Worm (Caenorhabditis elegans) whole organism, mixed stage, embryonic: ENCODE measurements around the gene fbxb-61.
"Not testable (repeated sequence)": the region's sequence is repeated elsewhere in the genome, so short reads cannot be mapped to it uniquely, and the experiment has no call there.

Experiments used
- M03D4.4 ChIP-seq: sonication (generic microtip); optimal IDR thresholded peaks from 2 replicates; lab custom pipeline; 2017; ENCODE audit warnings: mild to moderate bottlenecking, missing genetic modification characterization, missing compliant biosample characterization
- bed-3 ChIP-seq: fragments of 200-800 bp; sonication (Bioruptor generic); optimal IDR thresholded peaks from 3 replicates; lab custom pipeline; 2018; ENCODE audit warnings: mild to moderate bottlenecking, missing genetic modification characterization, moderate library complexity, missing compliant biosample characterization
- ceh-39 ChIP-seq: fragments of 150-350 bp; optimal IDR thresholded peaks from 2 replicates; lab custom pipeline; 2014; ENCODE audit warnings: missing biosample characterization, missing genetic modification characterization
- ceh-43 ChIP-seq: fragments of 200-800 bp; sonication (Bioruptor generic); optimal IDR thresholded peaks from 2 replicates; lab custom pipeline; 2018; ENCODE audit warnings: mild to moderate bottlenecking, missing genetic modification characterization, moderate library complexity, missing compliant biosample characterization
- ceh-83 ChIP-seq: fragments of 200-800 bp; sonication (Bioruptor generic); optimal IDR thresholded peaks from 2 replicates; lab custom pipeline; 2018; ENCODE audit warnings: mild to moderate bottlenecking, missing genetic modification characterization, missing compliant biosample characterization
- ces-1 ChIP-seq: fragments of 150-350 bp; optimal IDR thresholded peaks from 2 replicates; lab custom pipeline; 2014; ENCODE audit warnings: missing biosample characterization, missing genetic modification reagents, missing genetic modification characterization
- cnd-1 ChIP-seq: fragments of 200-800 bp; sonication (Bioruptor generic); optimal IDR thresholded peaks from 2 replicates; lab custom pipeline; 2018; ENCODE audit warnings: mild to moderate bottlenecking, missing genetic modification characterization, missing compliant biosample characterization
- drap-1 ChIP-seq: fragments of 200-800 bp; sonication (Bioruptor generic); optimal IDR thresholded peaks from 3 replicates; lab custom pipeline; 2018; ENCODE audit warnings: mild to moderate bottlenecking, missing genetic modification characterization, missing compliant biosample characterization
- flh-1 ChIP-seq: fragments of 200-800 bp; sonication (Bioruptor generic); optimal IDR thresholded peaks from 2 replicates; lab custom pipeline; 2018; ENCODE audit warnings: mild to moderate bottlenecking, missing genetic modification characterization, moderate library complexity, missing compliant biosample characterization
- ham-2 ChIP-seq: fragments of 200-800 bp; sonication (Bioruptor generic); optimal IDR thresholded peaks from 2 replicates; lab custom pipeline; 2018; ENCODE audit warnings: mild to moderate bottlenecking, missing genetic modification characterization, missing compliant biosample characterization
- hlh-1 ChIP-seq: fragments of 150-350 bp; optimal IDR thresholded peaks from 2 replicates; lab custom pipeline; 2014; ENCODE audit warnings: missing biosample characterization, missing genetic modification reagents, missing genetic modification characterization
- lin-13 ChIP-seq: fragments of 150-350 bp; optimal IDR thresholded peaks from 2 replicates; lab custom pipeline; 2014; ENCODE audit warnings: missing biosample characterization, missing genetic modification characterization
- lin-32 ChIP-seq: fragments of 200-800 bp; sonication (Bioruptor generic); optimal IDR thresholded peaks from 2 replicates; lab custom pipeline; 2018; ENCODE audit warnings: mild to moderate bottlenecking, missing genetic modification characterization, missing compliant biosample characterization
- mab-5 ChIP-seq: fragments of 150-350 bp; optimal IDR thresholded peaks from 2 replicates; lab custom pipeline; 2014; ENCODE audit warnings: missing biosample characterization, missing genetic modification characterization
- mep-1 ChIP-seq: fragments of 150-350 bp; optimal IDR thresholded peaks from 2 replicates; lab custom pipeline; 2017; ENCODE audit warnings: missing biosample characterization, missing genetic modification reagents, missing genetic modification characterization, inconsistent platforms
- mls-2 ChIP-seq: sonication (generic microtip); optimal IDR thresholded peaks from 2 replicates; lab custom pipeline; 2016; ENCODE audit warnings: mild to moderate bottlenecking, missing genetic modification characterization, moderate library complexity, missing compliant biosample characterization
- nhr-12 ChIP-seq: fragments of 150-350 bp; optimal IDR thresholded peaks from 2 replicates; lab custom pipeline; 2014; ENCODE audit warnings: missing biosample characterization, missing genetic modification characterization
- nhr-2 ChIP-seq: fragments of 150-350 bp; optimal IDR thresholded peaks from 2 replicates; lab custom pipeline; 2014; ENCODE audit warnings: missing biosample characterization, missing genetic modification characterization
- nhr-237 ChIP-seq: fragments of 150-350 bp; optimal IDR thresholded peaks from 2 replicates; lab custom pipeline; 2014; ENCODE audit warnings: missing biosample characterization, missing genetic modification characterization
- nhr-28 ChIP-seq: fragments of 150-350 bp; optimal IDR thresholded peaks from 2 replicates; lab custom pipeline; 2014; ENCODE audit warnings: missing biosample characterization, missing genetic modification characterization
- nhr-76 ChIP-seq: sonication (generic microtip); optimal IDR thresholded peaks from 2 replicates; lab custom pipeline; 2017; ENCODE audit warnings: missing biosample characterization, missing genetic modification characterization
- pha-4 ChIP-seq: fragments of 150-350 bp; optimal IDR thresholded peaks from 2 replicates; lab custom pipeline; 2018; ENCODE audit warnings: missing biosample characterization, missing genetic modification reagents, missing genetic modification characterization
- sem-2 ChIP-seq: fragments of 200-800 bp; sonication (Bioruptor generic); optimal IDR thresholded peaks from 2 replicates; lab custom pipeline; 2018; ENCODE audit warnings: mild to moderate bottlenecking, missing genetic modification characterization, missing compliant biosample characterization
- snpc-4 ChIP-seq: fragments of 150-350 bp; optimal IDR thresholded peaks from 2 replicates; lab custom pipeline; 2014; ENCODE audit warnings: missing biosample characterization, missing genetic modification characterization
- sptf-1 ChIP-seq: sonication (generic microtip); optimal IDR thresholded peaks from 2 replicates; lab custom pipeline; 2017; ENCODE audit warnings: mild to moderate bottlenecking, missing genetic modification characterization, moderate library complexity, missing compliant biosample characterization
- unc-120 ChIP-seq: sonication (generic microtip); optimal IDR thresholded peaks from 2 replicates; lab custom pipeline; 2017; ENCODE audit warnings: missing genetic modification characterization, missing compliant biosample characterization; ENCODE audit not compliant: poor library complexity, severe bottlenecking
- unc-39 ChIP-seq: fragments of 150-350 bp; optimal IDR thresholded peaks from 2 replicates; lab custom pipeline; 2014; ENCODE audit warnings: missing biosample characterization, missing genetic modification characterization
- unc-62 ChIP-seq: fragments of 150-350 bp; optimal IDR thresholded peaks from 2 replicates; lab custom pipeline; 2014; ENCODE audit warnings: missing biosample characterization, missing genetic modification reagents, missing genetic modification characterization
- zip-8 ChIP-seq: fragments of 150-350 bp; optimal IDR thresholded peaks from 2 replicates; lab custom pipeline; 2014; ENCODE audit warnings: missing biosample characterization, missing genetic modification characterization
- ztf-11 ChIP-seq: fragments of 150-350 bp; optimal IDR thresholded peaks from 2 replicates; lab custom pipeline; 2014; ENCODE audit warnings: missing biosample characterization, missing genetic modification characterization

fbxb-61 gene

DNA sequence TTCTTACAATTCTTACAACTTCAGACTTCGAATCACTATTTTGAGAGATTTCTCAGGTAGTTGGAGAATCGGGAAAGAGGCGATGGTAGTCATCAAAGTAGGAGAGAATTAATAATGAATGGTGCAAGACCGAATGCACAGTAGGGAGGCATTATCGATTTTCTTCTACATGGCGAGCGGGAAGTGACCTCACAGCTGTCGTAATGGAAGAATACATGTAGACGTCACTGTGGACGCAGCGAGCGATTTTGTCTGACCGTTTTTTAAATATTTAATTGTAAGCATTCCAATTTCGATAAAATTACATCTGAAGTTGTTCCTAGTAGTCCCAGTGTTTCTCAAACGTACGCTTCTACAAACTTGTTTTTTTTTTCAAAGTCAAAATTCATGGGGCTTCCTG lies 5.7 kb downstream of the fbxb-61 start, which contains the start of gene F55C9.11:
TSS of gene F55C9.11 (minus strand) at position 101 of the 400 bp plus-strand sequence.
- TF ChIP-seq ceh-83 (GFP tag; lab: Kevin White, UChicago) (no peak), pha-4 (tag; lab: Kevin White, UChicago) (no peak), nhr-12 (tag; lab: Kevin White, UChicago) (no peak), ham-2 (GFP tag; lab: Kevin White, UChicago) (no peak), hlh-1 (tag; lab: Kevin White, UChicago) (no peak)

DNA sequence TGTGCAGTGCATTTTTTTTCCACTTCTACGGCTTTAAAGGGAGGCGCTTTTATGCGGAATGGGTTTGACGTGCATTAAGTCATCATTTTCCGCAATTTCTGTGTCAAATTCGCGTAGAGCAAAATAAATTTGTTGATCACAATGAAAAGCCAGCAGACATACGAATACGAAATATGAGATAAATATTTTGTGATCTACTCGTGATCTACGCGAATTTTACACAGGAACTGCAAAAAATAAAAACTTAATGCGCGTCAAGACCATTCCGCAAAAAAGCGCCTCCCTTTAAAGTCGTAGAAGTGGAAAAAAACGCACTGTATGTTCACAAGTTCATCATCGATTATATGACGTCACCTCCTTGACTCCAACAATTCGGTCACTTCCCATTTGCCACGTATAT lies 7.5 kb downstream of the fbxb-61 start, which contains the start of gene C43D7.8:
TSS of gene C43D7.8 (minus strand) at position 101 of the 400 bp plus-strand sequence.
- no peak for TF ChIP-seq ceh-39 (tag; lab: Kevin White, UChicago)

DNA sequence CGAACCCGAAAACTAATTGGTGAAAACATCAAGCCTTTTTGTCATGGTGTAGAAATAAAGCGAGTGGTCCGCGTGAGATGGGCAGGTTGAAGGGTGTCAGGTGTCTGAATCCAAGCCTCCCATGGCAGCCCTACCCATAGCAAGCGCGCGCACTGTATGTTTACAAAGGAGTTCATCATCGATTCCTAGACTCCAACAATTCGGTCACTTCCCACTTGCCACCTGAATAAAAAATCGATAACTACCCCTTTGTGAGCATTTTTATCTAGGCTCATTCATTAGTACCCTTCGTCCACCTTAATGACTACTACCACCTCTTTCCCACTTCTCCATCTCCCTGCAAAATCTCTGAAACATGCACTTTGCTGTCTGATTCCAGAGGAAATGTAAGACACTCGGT lies 9.1 kb downstream of the fbxb-61 start, which contains the start of gene fbxb-64:
TSS of gene fbxb-64 (plus strand) at position 301 of the 400 bp plus-strand sequence.
- TF ChIP-seq ceh-43 (GFP tag; lab: Kevin White, UChicago) = no peak
- no peak for TF ChIP-seq sem-2 (GFP tag; lab: Kevin White, UChicago)
- no peak for TF ChIP-seq bed-3 (GFP tag; lab: Kevin White, UChicago)
- no peak for TF ChIP-seq nhr-237 (tag; lab: Kevin White, UChicago)
- TF ChIP-seq nhr-76 (tag; lab: Kevin White, UChicago) = no peak
- TF ChIP-seq flh-1 = no peak
- TF ChIP-seq pha-4 (tag; lab: Kevin White, UChicago) = no peak
- TF ChIP-seq ztf-11 (tag; lab: Kevin White, UChicago) = no peak
- no peak for TF ChIP-seq sptf-1 (tag; lab: Kevin White, UChicago)
- no peak for TF ChIP-seq snpc-4 (tag; lab: Kevin White, UChicago)
- no peak for TF ChIP-seq ces-1 (GFP tag; lab: Kevin White, UChicago)
- TF ChIP-seq unc-39 (tag; lab: Kevin White, UChicago) = no peak
- TF ChIP-seq hlh-1 (tag; lab: Kevin White, UChicago) = no peak
- no peak for TF ChIP-seq ceh-39 (tag; lab: Kevin White, UChicago)
- TF ChIP-seq unc-62 (GFP tag; lab: Kevin White, UChicago) = no peak
- no peak for TF ChIP-seq mab-5 (tag; lab: Kevin White, UChicago)
- no peak for TF ChIP-seq mls-2
- TF ChIP-seq cnd-1 (tag; lab: Kevin White, UChicago) = no peak
- TF ChIP-seq lin-13 (tag; lab: Kevin White, UChicago) = no peak
- TF ChIP-seq zip-8 (tag; lab: Kevin White, UChicago) = no peak

DNA sequence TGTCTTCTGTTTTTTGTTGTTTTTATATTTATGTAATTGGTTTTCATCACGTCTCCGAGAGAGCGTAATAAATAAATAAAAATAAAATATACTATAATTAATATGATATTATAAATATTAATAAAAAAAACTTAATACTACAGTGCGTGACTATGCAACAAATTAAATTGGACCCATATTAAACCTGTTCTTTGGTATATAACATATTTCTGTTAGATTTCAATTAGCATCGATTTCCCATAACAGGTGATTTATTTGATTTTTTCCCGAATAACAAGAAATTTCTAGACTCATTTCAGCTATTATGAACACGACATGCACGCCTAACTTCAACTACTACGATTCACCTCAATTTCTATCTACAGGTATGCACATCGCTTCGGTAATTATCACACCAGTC lies 13.1 kb downstream of the fbxb-61 start, which contains the start of gene srh-208:
TSS of gene srh-208 (plus strand) at position 301 of the 400 bp plus-strand sequence.
- not testable (repeated sequence) for TF ChIP-seq sptf-1, nhr-2, mep-1 (tag; lab: Kevin White, UChicago)

DNA sequence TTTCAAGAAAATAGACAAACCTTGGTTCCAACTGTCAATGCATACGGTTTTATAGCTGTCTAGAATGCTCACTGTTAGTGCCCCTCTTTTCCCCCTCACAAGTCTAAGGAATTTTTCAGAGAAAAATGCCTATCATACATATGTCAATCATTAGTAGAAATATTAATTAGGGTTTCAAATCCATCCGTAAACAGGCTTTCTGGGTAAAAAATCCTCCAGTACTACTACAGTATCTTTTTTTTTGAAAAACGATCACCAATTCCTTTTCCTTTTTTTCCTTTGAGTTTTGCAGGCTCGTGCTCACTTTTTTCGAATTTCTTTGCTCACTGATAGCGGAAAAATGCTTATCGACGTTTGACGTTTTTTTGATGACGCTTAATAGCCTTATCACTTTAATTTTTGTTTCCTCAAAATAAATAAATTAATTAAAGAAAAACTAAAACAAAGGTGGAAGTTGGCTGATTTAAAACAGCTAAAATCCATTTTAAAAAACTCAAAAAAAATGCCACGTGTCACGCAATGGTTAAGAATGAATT lies 15.6 kb downstream of the fbxb-61 start, which contains the start of gene C43D7.7:
TSS of gene C43D7.7 (minus strand) at position 51 of the 536 bp plus-strand sequence.
- TF ChIP-seq nhr-28 (tag; lab: Kevin White, UChicago) (no peak), nhr-12 (tag; lab: Kevin White, UChicago) (no peak), M03D4.4 (tag; lab: Kevin White, UChicago) (no peak)

DNA sequence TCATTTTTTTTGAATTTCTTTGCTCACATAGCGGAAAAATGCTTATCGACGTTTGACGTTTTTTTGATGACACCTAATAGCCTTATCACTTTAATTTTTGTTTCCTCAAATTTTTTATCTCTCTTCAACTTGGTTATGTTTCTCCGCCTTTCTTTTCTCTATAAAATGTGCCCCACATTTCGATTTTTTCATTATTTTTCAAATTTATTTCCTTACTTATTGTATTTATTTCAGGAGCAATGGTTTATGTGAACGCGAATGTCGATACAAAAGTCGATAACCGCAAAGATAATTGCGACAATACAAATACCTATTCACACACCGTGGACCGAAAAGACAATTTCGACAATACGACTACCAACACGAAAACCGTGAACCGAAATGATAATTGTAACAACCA lies 16.5 kb downstream of the fbxb-61 start, which contains the start of gene sdz-6:
TSS of gene sdz-6 (plus strand) at position 229 of the 400 bp plus-strand sequence.
- TF ChIP-seq nhr-2 (tag; lab: Kevin White, UChicago) (no peak), lin-32 (GFP tag; lab: Kevin White, UChicago) (no peak), drap-1 (GFP tag; lab: Kevin White, UChicago) (no peak), ceh-43 (GFP tag; lab: Kevin White, UChicago) (no peak), mab-5 (tag; lab: Kevin White, UChicago) (no peak), M03D4.4 (tag; lab: Kevin White, UChicago) (no peak), ceh-83 (GFP tag; lab: Kevin White, UChicago) (no peak), nhr-237 (tag; lab: Kevin White, UChicago) (no peak), bed-3 (GFP tag; lab: Kevin White, UChicago) (no peak), sem-2 (GFP tag; lab: Kevin White, UChicago) (no peak), nhr-12 (tag; lab: Kevin White, UChicago) (no peak), pha-4 (tag; lab: Kevin White, UChicago) (no peak), ztf-11 (tag; lab: Kevin White, UChicago) (no peak), mep-1 (tag; lab: Kevin White, UChicago) (no peak), unc-39 (tag; lab: Kevin White, UChicago) (no peak), ham-2 (GFP tag; lab: Kevin White, UChicago) (no peak), snpc-4 (tag; lab: Kevin White, UChicago) (no peak), unc-120 (tag; lab: Kevin White, UChicago) (no peak)
